Fruit fly (Drosophila melanogaster) whole organism, pupa: ENCODE measurements around the gene Miga.

Experiments used
- CG12605 ChIP-seq: fragments of 200-800 bp; sonication (Bioruptor generic); IDR thresholded peaks from 2 replicates; pipeline ENCODE4 v1.3.6; 2022; ENCODE audit warnings: missing biosample characterization, missing genetic modification characterization
- CG13204 ChIP-seq: fragments of 200-800 bp; sonication (Bioruptor generic); optimal IDR thresholded peaks from 2 replicates; lab custom pipeline; 2018; ENCODE audit warnings: missing biosample characterization, mild to moderate bottlenecking, missing genetic modification characterization, moderate library complexity
- CG15710 ChIP-seq: fragments of 200-800 bp; sonication (Bioruptor generic); optimal IDR thresholded peaks from 2 replicates; lab custom pipeline; 2018; ENCODE audit warnings: missing biosample characterization, mild to moderate bottlenecking, missing genetic modification characterization, moderate library complexity
- CG17806 ChIP-seq: fragments of 200-800 bp; sonication (Bioruptor generic); optimal IDR thresholded peaks from 2 replicates; lab custom pipeline; 2018; ENCODE audit warnings: missing biosample characterization, mild to moderate bottlenecking, missing genetic modification characterization, moderate library complexity
- CG32121 ChIP-seq: fragments of 200-800 bp; sonication (Bioruptor generic); IDR thresholded peaks from 2 replicates; pipeline ENCODE4 v1.3.6; 2022; ENCODE audit warnings: missing biosample characterization, missing genetic modification characterization
- CG34367 ChIP-seq: fragments of 200-800 bp; sonication (Bioruptor generic); optimal IDR thresholded peaks from 2 replicates; lab custom pipeline; 2018; ENCODE audit warnings: missing biosample characterization, mild to moderate bottlenecking, missing genetic modification characterization
- CG8301 ChIP-seq: fragments of 200-800 bp; sonication (Bioruptor generic); optimal IDR thresholded peaks from 2 replicates; lab custom pipeline; 2018; ENCODE audit warnings: missing biosample characterization, mild to moderate bottlenecking, missing genetic modification characterization
- D1 ChIP-seq: fragments of 200-800 bp; sonication (Bioruptor generic); optimal IDR thresholded peaks from 2 replicates; lab custom pipeline; 2018; ENCODE audit warnings: missing biosample characterization, mild to moderate bottlenecking, missing genetic modification characterization, moderate library complexity
- EcR ChIP-seq: fragments of 200-800 bp; sonication (Bioruptor generic); optimal IDR thresholded peaks from 3 replicates; lab custom pipeline; 2019; ENCODE audit warnings: missing biosample characterization, missing genetic modification characterization, mild to moderate bottlenecking, moderate library complexity, missing genetic modification reagents
- Ets98B ChIP-seq: fragments of 200-800 bp; sonication (Bioruptor generic); IDR thresholded peaks from 2 replicates; pipeline ENCODE4 v1.3.6; 2022; ENCODE audit warnings: missing biosample characterization, missing genetic modification characterization
- Pif1A ChIP-seq: fragments of 200-800 bp; sonication (Bioruptor generic); optimal IDR thresholded peaks from 3 replicates; lab custom pipeline; 2016; ENCODE audit warnings: missing biosample characterization, missing genetic modification characterization
- Pif1B ChIP-seq: fragments of 200-800 bp; sonication (Bioruptor generic); optimal IDR thresholded peaks from 3 replicates; lab custom pipeline; 2016; ENCODE audit warnings: missing biosample characterization, missing genetic modification characterization
- fd96Ca ChIP-seq: fragments of 200-800 bp; sonication (Bioruptor generic); IDR thresholded peaks from 3 replicates; pipeline ENCODE4 v1.3.6; 2022; ENCODE audit warnings: missing biosample characterization, missing genetic modification characterization

DNA sequence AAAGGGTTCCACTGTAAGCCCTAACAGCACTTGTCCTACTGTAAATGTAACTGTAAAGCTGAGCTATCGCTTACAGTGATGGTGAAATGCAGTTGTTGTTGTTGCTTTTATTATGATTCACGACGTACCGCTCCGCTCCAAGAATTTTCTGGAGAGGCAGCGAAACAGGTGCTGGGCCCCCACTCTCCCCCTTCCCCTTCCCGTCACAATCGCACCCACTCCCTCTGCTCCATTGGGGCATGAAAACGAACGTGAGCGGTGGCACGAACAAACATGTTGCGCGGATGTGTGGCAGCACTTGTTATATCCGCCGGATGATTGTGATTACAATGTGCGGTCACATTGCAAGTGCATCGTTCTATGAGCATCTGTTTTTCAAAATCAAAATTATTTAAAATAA is 18.1 kb downstream of the Miga start:
- no peak for TF ChIP-seq CG32121
- no peak for TF ChIP-seq CG8301
- no peak for TF ChIP-seq CG15710 (tag; lab: Kevin White, UChicago)
- no peak for TF ChIP-seq CG34367 (tag; lab: Kevin White, UChicago)
- TF ChIP-seq Pif1B (GFP tag; lab: Kevin White, UChicago) = no peak
- no peak for TF ChIP-seq CG12605 (GFP tag; lab: Robert Waterston, UW)
- no peak for TF ChIP-seq Ets98B
- TF ChIP-seq EcR (GFP tag; lab: Kevin White, UChicago) = no peak
- TF ChIP-seq CG13204 (GFP tag; lab: Kevin White, UChicago) = peak; percentile 67
- TF ChIP-seq Pif1A (GFP tag; lab: Kevin White, UChicago) = no peak
- TF ChIP-seq D1 (tag; lab: Kevin White, UChicago) = no peak
- TF ChIP-seq CG17806 (tag; lab: Kevin White, UChicago) = no peak
- TF ChIP-seq fd96Ca (GFP tag; lab: Robert Waterston, UW) = no peak
